Fruit fly (Drosophila melanogaster): ENCODE measurements around the gene CG17258.
A peak's percentile ranks its signal among the peaks of the same experiment; 100 is the strongest.

CG17258 gene

dm6 chr2L:3000517-3000934 is 34.6 kb downstream of the CG17258 start (continued):
- TF ChIP-seq Pdp1 (GFP tag; optimal IDR thresholded peaks at IDR 0.05) (peak in 1 of 2 experiments; percentile 37), cad (GFP tag; optimal IDR thresholded peaks at IDR 0.05) (peak; percentile 83), shn (GFP tag; optimal IDR thresholded peaks at IDR 0.05) (no peak), CG1832 (GFP tag; optimal IDR thresholded peaks at IDR 0.05) (peak; percentile 43), CG2129 (GFP tag; IDR thresholded peaks at IDR 0.05; ENCODE audit: partially characterized antibody) (peak; percentile 31; the same call in 1 of the 2 replicates), CG4360 (GFP tag; IDR thresholded peaks at IDR 0.05) (peak; percentile 82), D (optimal IDR thresholded peaks at IDR 0.05) (peak; percentile 91), D (GFP tag; optimal IDR thresholded peaks at IDR 0.05) (no peak), Stat92E (GFP tag; optimal IDR thresholded peaks at IDR 0.05) (no peak), ato (GFP tag; IDR thresholded peaks at IDR 0.05; ENCODE audit: partially characterized antibody) (no peak), Scr (GFP tag; IDR thresholded peaks at IDR 0.05; ENCODE audit: partially characterized antibody) (peak; percentile 57), scrt (GFP tag; optimal IDR thresholded peaks at IDR 0.05) (peak; percentile 45), Dll (GFP tag; IDR thresholded peaks at IDR 0.05; ENCODE audit: partially characterized antibody) (peak; percentile 54; the same call in 1 of the 4 replicates), gsb-n (tag; optimal IDR thresholded peaks at IDR 0.05) (peak; percentile 26)

- TF ChIP-seq CG15479 (GFP tag; optimal IDR thresholded peaks at IDR 0.05) (peak; percentile 88), CG17612 (GFP tag; IDR thresholded peaks at IDR 0.05) (no peak), CG15696 (tag; optimal IDR thresholded peaks at IDR 0.05) (peak; percentile 4), cg (GFP tag; optimal IDR thresholded peaks at IDR 0.05) (peak; percentile 23), CG6254 (GFP tag; optimal IDR thresholded peaks at IDR 0.05) (peak; percentile 92), ewg (GFP tag; optimal IDR thresholded peaks at IDR 0.05) (peak; percentile 49), CG32767 (GFP tag; IDR thresholded peaks at IDR 0.05) (0 out of 2 replicates have a peak, but pooled peaks have one; percentile 36), sens (GFP tag) (peak; percentile 15), Ets65A (GFP tag) (peak; percentile 9), CG12155 (GFP tag; optimal IDR thresholded peaks at IDR 0.05) (no peak), CG13296 (GFP tag; optimal IDR thresholded peaks at IDR 0.05) (no peak), zf30C (GFP tag; optimal IDR thresholded peaks at IDR 0.05) (peak; percentile 61), zfh1 (GFP tag; IDR thresholded peaks at IDR 0.05) (peak; percentile 30; the same call in 1 of the 3 replicates), tll (GFP tag; optimal IDR thresholded peaks at IDR 0.05) (peak in 1 of 2 experiments; percentile 50), CG13424 (tag; optimal IDR thresholded peaks at IDR 0.05) (no peak), CG6791 (GFP tag; IDR thresholded peaks at IDR 0.05; ENCODE audit: partially characterized antibody) (peak; percentile 5; the same call in 1 of the 3 replicates), Med (GFP tag) (peak; percentile 3), zen (tag; optimal IDR thresholded peaks at IDR 0.05) (peak; percentile 41), Sox100B (GFP tag; optimal IDR thresholded peaks at IDR 0.05) (no peak), fd102C (GFP tag; optimal IDR thresholded peaks at IDR 0.05) (peak; percentile 72), D (optimal IDR thresholded peaks at IDR 0.05) (peak; percentile 41), D (GFP tag; optimal IDR thresholded peaks at IDR 0.05) (no peak), ac (GFP tag; optimal IDR thresholded peaks at IDR 0.05) (peak; percentile 44), sd (tag; optimal IDR thresholded peaks at IDR 0.05) (peak; percentile 53), cad (GFP tag; optimal IDR thresholded peaks at IDR 0.05) (peak; percentile 3), YL-1 (GFP tag; optimal IDR thresholded peaks at IDR 0.05) (peak; percentile 3)
These were observed 35.5 kb downstream of the CG17258 start for dm6 chr2L:2999609-3000008.

- no peak for TF ChIP-seq Antp (GFP tag; optimal IDR thresholded peaks at IDR 0.05)
- TF ChIP-seq Sry-β (GFP tag; optimal IDR thresholded peaks at IDR 0.05) = peak; percentile 3
- no peak for TF ChIP-seq CG12219 (GFP tag; optimal IDR thresholded peaks at IDR 0.05)
- TF ChIP-seq CHES-1-like (GFP tag; optimal IDR thresholded peaks at IDR 0.05) = peak; percentile 17
- peak; percentile 35 for TF ChIP-seq PHDP (tag; optimal IDR thresholded peaks at IDR 0.05)
- TF ChIP-seq B-H1 (GFP tag; IDR thresholded peaks at IDR 0.05) = no peak
- no peak for TF ChIP-seq tgo (GFP tag; IDR thresholded peaks at IDR 0.05)
- no peak for TF ChIP-seq fu2 (GFP tag; optimal IDR thresholded peaks at IDR 0.05)
- TF ChIP-seq CG2678 (tag; optimal IDR thresholded peaks at IDR 0.05) = no peak
- peak; percentile 44 for TF ChIP-seq CG17829 (tag; optimal IDR thresholded peaks at IDR 0.05)
- TF ChIP-seq Nf-YA (GFP tag; IDR thresholded peaks at IDR 0.05) = 0 out of 2 replicates have a peak, but pooled peaks have one; percentile 7
- TF ChIP-seq sd (tag; optimal IDR thresholded peaks at IDR 0.05) = peak; percentile 17
- peak; percentile 15 for TF ChIP-seq ERR (GFP tag; optimal IDR thresholded peaks at IDR 0.05)
These were observed 36.0 kb downstream of the CG17258 start, which contains the start of gene Ccdc85 for dm6 chr2L:2999113-2999512. Gene Ccdc85, plus strand, starts transcription at chr2L:2999286.
